Fruit fly (Drosophila melanogaster): ENCODE data around the gene CG32240.

The CG32240 gene

dm6 chr3L:4360376-4360703 lies 21.1 kb downstream of the CG32240 start:
- no peak for TF ChIP-seq CG17801 (GFP tag; optimal IDR thresholded peaks at IDR 0.05; ENCODE audit: partially characterized antibody)

DNA sequence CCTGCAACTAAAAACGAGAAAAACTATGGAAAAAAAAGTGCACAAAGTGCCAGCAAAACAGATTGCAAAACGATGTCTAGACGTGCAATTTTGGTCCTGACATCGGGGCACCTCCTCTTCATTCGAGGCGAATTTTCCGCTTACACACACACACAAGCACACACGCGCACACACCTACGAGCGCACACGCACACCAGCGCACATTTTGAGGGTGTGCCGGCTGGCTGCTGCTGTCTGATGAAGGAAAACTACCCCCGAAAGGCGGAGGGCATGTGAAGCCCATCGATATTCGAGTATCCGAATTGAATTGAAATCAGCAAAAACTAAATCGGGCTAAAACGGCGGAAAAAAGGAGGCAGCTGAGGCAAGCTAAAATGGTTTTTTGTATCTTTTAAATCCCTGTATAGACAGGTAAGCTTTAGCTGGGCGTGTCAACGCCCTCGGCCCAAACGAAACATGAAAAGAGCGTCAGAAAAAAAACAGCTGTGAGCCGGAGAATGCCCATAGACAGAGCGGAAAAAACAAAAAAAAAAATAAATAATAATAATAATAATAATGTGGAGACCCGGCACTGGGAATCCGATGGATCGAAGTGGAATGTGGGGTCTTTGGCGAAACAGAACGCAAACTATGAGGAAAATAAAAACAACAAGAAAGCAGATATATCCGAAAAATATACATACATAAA lies 21.6 kb downstream of the CG32240 start:
- TF ChIP-seq CG17801 (GFP tag; optimal IDR thresholded peaks at IDR 0.05; ENCODE audit: partially characterized antibody): no peak

DNA sequence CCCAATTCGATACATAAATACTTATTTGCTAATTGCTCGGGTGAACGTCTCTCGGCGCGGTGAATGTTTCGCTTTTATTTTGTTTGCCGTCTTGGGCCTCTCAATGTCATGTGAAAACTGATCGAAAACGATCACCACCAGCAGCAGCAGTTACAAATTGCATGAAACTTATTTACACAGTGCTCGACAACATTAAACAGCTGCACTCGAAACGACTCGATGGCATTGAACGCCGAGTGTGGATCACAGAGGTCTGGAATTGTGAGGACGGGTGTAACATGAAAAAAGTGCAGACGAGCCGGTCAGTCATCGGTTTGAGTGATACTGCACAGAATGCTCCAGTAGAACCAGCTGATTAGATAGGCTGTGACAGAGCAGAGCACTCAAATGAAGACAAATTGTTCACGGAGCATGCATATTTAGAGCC lies 23.7 kb downstream of the CG32240 start:
- no peak for TF ChIP-seq CG17801 (GFP tag; optimal IDR thresholded peaks at IDR 0.05; ENCODE audit: partially characterized antibody)

dm6 chr3L:4356986-4357385 lies 24.4 kb downstream of the CG32240 start:
- no peak for TF ChIP-seq CG17801 (GFP tag; optimal IDR thresholded peaks at IDR 0.05; ENCODE audit: partially characterized antibody)

DNA sequence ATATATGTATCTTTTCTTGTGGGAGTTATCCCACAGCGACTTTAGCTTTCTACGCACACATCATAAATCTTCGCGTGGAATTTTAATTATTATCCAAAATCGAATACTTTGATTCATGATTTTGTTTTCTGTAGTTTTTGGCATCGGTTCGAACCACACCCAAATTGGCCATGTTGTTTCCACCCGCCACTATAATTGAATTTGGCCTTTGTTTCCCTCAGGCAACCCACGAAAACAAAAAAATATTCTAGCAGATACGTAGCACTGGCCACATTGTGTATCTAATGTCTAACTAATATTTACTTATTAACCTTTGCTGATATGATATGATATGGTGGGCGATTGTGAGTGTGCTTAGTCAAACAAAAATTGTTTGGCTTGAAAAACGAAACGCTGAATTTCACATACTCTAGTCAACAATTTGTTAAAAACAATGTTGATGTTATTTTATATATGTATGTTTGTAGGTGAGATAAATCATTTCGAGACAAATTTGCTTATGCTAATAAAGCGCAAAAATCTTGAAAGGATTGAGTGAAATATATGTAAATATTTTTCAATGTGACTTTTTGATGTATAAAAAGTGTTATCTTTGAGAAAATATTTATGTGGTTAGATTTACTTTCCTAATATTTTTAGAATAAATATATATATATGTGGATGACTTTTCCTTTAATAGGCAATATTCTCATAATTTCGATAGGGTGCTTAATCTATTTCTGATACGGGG lies 26.4 kb downstream of the CG32240 start:
- TF ChIP-seq CG17801 (GFP tag; optimal IDR thresholded peaks at IDR 0.05; ENCODE audit: partially characterized antibody): no peak

dm6 chr3L:4353657-4354075 lies 27.8 kb downstream of the CG32240 start:
- no peak for TF ChIP-seq CG17801 (GFP tag; optimal IDR thresholded peaks at IDR 0.05; ENCODE audit: partially characterized antibody)

dm6 chr3L:4352649-4353048 lies 28.8 kb downstream of the CG32240 start:
- no peak for TF ChIP-seq CG17801 (GFP tag; optimal IDR thresholded peaks at IDR 0.05; ENCODE audit: partially characterized antibody)

- TF ChIP-seq CG17801 (GFP tag; optimal IDR thresholded peaks at IDR 0.05; ENCODE audit: partially characterized antibody): no peak
Measured at dm6 chr3L:4352009-4352408, 29.4 kb downstream of the CG32240 start.

dm6 chr3L:4349314-4349713 lies 32.1 kb downstream of the CG32240 start:
- no peak for TF ChIP-seq CG17801 (GFP tag; optimal IDR thresholded peaks at IDR 0.05; ENCODE audit: partially characterized antibody)

DNA sequence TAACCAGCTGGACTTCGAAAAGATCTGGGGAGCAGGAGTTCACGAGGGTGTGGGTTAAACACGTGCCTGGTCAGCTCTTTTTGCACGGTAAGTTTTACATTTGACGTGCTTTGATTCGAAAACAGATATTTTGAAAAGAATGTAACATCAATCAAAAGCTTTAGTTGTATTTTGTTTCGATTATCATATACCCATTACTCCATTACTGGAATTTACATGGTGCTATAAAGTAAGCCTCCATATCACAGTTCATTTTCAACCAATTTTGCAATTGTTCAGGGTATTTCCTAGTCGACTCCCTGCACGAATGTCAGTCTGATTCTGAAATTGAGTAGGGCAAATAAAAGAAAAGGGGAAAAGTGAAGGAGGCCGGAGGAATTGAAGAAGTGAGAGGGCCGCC lies 32.6 kb downstream of the CG32240 start:
- TF ChIP-seq CG17801 (GFP tag; optimal IDR thresholded peaks at IDR 0.05; ENCODE audit: partially characterized antibody): no peak

dm6 chr3L:4348072-4348471 lies 33.4 kb downstream of the CG32240 start:
- TF ChIP-seq CG17801 (GFP tag; optimal IDR thresholded peaks at IDR 0.05; ENCODE audit: partially characterized antibody): no peak

dm6 chr3L:4346379-4346778 lies 35.0 kb downstream of the CG32240 start:
- TF ChIP-seq CG17801 (GFP tag; optimal IDR thresholded peaks at IDR 0.05; ENCODE audit: partially characterized antibody): no peak

- TF ChIP-seq CG17801 (GFP tag; optimal IDR thresholded peaks at IDR 0.05; ENCODE audit: partially characterized antibody): no peak
Measured at dm6 chr3L:4341078-4341477, 40.4 kb downstream of the CG32240 start.

DNA sequence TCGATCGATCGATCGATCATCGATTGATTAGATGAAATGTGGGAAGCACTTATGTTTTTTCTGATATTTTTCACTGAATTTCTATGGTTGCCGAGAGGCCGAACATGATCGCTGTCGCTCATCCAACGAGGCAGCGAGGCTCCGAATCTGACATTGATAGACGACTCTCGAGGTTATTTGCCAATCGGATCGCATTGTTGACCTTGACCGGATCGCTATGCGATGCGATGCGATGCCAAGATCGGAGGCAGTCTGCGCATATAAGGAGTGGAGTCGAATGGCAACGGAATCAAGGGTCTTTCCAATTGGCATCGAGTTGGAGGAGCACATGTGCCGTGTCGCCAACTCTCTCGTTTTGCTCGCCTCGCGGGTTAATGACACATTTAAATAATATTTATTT lies 41.2 kb downstream of the CG32240 start:
- no peak for TF ChIP-seq CG17801 (GFP tag; optimal IDR thresholded peaks at IDR 0.05; ENCODE audit: partially characterized antibody)

DNA sequence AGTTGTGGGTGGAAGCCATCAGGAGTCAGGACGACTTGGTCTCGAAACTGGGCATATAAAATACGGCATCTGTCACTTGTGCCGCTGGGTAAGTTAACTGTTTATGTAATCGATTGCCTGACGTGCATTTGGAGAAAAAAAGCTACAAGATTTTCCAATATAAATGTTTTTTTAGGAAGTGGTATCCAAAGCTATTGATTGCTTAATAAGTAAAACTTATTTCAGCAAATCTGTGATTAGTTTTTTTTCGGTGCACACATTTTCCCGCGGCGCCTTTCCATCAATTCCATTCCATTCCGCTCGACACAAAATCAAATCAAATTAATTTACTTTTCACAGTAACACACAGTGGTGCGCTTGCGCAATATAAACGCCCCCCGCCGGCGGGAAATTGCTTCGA lies 41.9 kb downstream of the CG32240 start:
- no peak for TF ChIP-seq CG17801 (GFP tag; optimal IDR thresholded peaks at IDR 0.05; ENCODE audit: partially characterized antibody)

DNA sequence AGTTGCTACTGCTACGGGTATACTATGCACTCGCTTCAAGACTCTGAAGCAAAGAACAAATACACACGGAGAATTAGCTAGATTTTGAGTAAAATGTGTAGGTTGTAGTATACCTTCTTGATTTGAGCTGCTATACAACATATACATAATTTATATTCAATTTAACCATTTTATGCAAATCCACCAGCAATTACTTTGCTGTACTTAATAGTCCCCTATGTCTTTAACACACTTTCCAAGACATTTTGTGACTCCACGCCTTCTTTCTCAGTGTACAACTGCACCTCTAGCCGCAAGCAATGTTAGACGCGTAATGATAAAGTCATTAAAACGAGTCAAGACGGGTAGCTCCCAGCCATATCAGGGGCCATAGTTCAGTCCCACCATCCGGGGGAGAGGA lies 44.8 kb downstream of the CG32240 start:
- TF ChIP-seq CG17801 (GFP tag; optimal IDR thresholded peaks at IDR 0.05; ENCODE audit: partially characterized antibody): no peak
